Worm (Caenorhabditis elegans): ENCODE data around the gene F56C3.1.

ce11 chrX:1394437-1394836 lies 7.3 kb downstream of the F56C3.1 start:
- TF ChIP-seq ztf-4 (tag; optimal IDR thresholded peaks at IDR 0.05): no peak
- TF ChIP-seq zag-1 (tag; optimal IDR thresholded peaks at IDR 0.05): no peak
- TF ChIP-seq dmd-4 (tag; optimal IDR thresholded peaks at IDR 0.05): no peak
- TF ChIP-seq nhr-237 (tag; optimal IDR thresholded peaks at IDR 0.05): no peak
- no peak for TF ChIP-seq ztf-1 (GFP tag; conservative IDR thresholded peaks at IDR 0.05)
- TF ChIP-seq unc-39 (tag; optimal IDR thresholded peaks at IDR 0.05): no peak
- no peak for TF ChIP-seq ama-1 (optimal IDR thresholded peaks at IDR 0.05)
- no peak for TF ChIP-seq Y55F3AM.14 (GFP tag; optimal IDR thresholded peaks at IDR 0.05)
